Worm (Caenorhabditis elegans): ENCODE results near the gene gcna-1.

The gcna-1 gene

DNA sequence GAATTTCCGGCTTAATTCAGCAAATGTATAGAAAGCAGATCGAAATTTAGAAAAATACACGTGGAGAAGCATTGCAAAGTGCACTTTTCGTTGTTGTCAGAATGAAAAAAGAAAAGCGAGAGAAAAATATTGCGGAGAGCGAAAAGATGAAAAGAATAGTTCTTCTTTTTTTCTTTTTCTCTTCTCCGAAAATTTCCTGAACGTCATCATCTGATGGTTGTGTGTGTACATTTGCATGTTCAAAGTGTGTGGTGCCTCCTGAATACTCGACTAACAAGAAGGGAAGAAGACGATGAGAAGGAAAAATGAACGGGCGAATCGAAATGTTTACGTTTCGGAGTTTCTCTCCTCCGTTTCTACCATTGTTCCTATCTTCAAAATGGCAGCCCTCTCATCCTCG, 18.8 kb downstream of the gcna-1 start:
- TF ChIP-seq efl-1 (optimal IDR thresholded peaks at IDR 0.05) (no peak), efl-1 (GFP tag; optimal IDR thresholded peaks at IDR 0.05 in 1 of 2) (peak in 1 of 2 experiments; percentile 57), skn-1 (tag; optimal IDR thresholded peaks at IDR 0.05) (peak; percentile 8), aly-2 (tag; optimal IDR thresholded peaks at IDR 0.05) (no peak), lin-14 (GFP tag; optimal IDR thresholded peaks at IDR 0.05) (peak; percentile 57), nhr-71 (tag; optimal IDR thresholded peaks at IDR 0.05) (peak; percentile 3)

DNA sequence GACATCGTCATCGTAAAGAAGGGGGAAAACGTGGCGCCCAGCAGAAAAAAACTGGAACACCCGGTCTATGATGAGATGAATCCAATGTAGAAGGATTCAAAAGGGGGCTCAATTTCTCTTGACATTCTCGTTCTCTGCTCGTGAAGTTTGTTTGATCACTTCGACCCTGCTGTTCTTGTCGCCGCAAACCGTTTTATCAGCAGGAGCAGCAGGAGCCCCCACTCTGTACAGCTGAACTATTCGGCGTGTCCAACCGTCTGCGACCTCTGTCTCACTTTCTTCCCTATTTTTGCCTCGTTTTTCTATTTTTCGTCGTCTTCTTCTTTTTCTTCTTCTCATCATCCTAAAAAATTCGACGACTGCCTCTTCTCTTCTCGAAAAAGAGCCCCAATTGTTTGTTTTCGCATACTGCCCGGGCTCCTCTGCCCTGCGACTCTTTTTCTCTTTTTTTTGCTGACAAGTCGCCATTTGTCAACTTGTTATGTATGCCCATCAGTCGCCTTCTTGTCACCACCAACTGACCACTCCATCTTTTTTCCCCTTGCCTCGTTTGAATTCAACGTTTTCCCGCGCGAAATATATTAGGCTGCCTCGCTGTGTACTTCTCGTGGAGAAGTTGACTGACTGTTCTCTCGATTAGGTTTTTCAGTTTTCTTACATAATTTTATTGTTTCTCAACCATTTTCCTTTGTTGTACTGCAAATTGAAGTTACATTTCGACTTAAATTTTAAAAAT, 19.7 kb downstream of the gcna-1 start:
- peak; percentile 45 for TF ChIP-seq mep-1 (tag; optimal IDR thresholded peaks at IDR 0.05)
- peak; percentile 39 for TF ChIP-seq nhr-71 (tag; optimal IDR thresholded peaks at IDR 0.05)
- TF ChIP-seq ama-1 (optimal IDR thresholded peaks at IDR 0.05): peak; percentile 19
- peak; percentile 14 for TF ChIP-seq swsn-7 (tag; optimal IDR thresholded peaks at IDR 0.05)
- TF ChIP-seq rnt-1 (tag; optimal IDR thresholded peaks at IDR 0.05): peak; percentile 22
- peak; percentile 35 for TF ChIP-seq nhr-20 (tag; optimal IDR thresholded peaks at IDR 0.05)
- peak; percentile 71 to 82 (median 75) for TF ChIP-seq dpl-1 (GFP tag; optimal IDR thresholded peaks at IDR 0.05)
- TF ChIP-seq ztf-11 (tag; optimal IDR thresholded peaks at IDR 0.05): peak in 1 of 2 experiments; percentile 20
- peak; percentile 13 for TF ChIP-seq nhr-47 (tag; optimal IDR thresholded peaks at IDR 0.05)
- peak; percentile 11 for TF ChIP-seq xbp-1 (tag; optimal IDR thresholded peaks at IDR 0.05)
- TF ChIP-seq lsy-2 (tag; optimal IDR thresholded peaks at IDR 0.05): peak in 1 of 2 experiments; percentile 40
- TF ChIP-seq mdl-1 (tag; optimal IDR thresholded peaks at IDR 0.05): no peak
- no peak for TF ChIP-seq vab-15 (tag; optimal IDR thresholded peaks at IDR 0.05)
- TF ChIP-seq lin-35 (GFP tag; optimal IDR thresholded peaks at IDR 0.05): peak; percentile 73 to 82
- no peak for TF ChIP-seq nhr-84 (tag; optimal IDR thresholded peaks at IDR 0.05)
- peak; percentile 24 for TF ChIP-seq unc-86 (tag; optimal IDR thresholded peaks at IDR 0.05)
- peak; percentile 23 for TF ChIP-seq tbx-2 (tag; optimal IDR thresholded peaks at IDR 0.05)
- peak; percentile 77 for TF ChIP-seq efl-1 (optimal IDR thresholded peaks at IDR 0.05)
- peak; percentile 81 to 97 for TF ChIP-seq efl-1 (GFP tag; optimal IDR thresholded peaks at IDR 0.05 in 1 of 2)
- TF ChIP-seq lin-14 (GFP tag; optimal IDR thresholded peaks at IDR 0.05): peak; percentile 66
- TF ChIP-seq nhr-12 (tag; optimal IDR thresholded peaks at IDR 0.05): no peak
- TF ChIP-seq blmp-1 (tag; optimal IDR thresholded peaks at IDR 0.05): peak; percentile 39
- TF ChIP-seq mab-9 (GFP tag; IDR thresholded peaks at IDR 0.05): peak; percentile 73
- TF ChIP-seq snu-23 (GFP tag; optimal IDR thresholded peaks at IDR 0.05): peak; percentile 23
- TF ChIP-seq fkh-10 (GFP tag; optimal IDR thresholded peaks at IDR 0.05): peak; percentile 9
- TF ChIP-seq egl-13 (tag; optimal IDR thresholded peaks at IDR 0.05): no peak

ce11 chrIII:5988461-5988860, 20.4 kb downstream of the gcna-1 start:
- no peak for TF ChIP-seq nhr-12 (tag; optimal IDR thresholded peaks at IDR 0.05)
- TF ChIP-seq egl-13 (tag; optimal IDR thresholded peaks at IDR 0.05): no peak
- TF ChIP-seq mab-9 (GFP tag; IDR thresholded peaks at IDR 0.05): no peak
- no peak for TF ChIP-seq sox-4 (tag; optimal IDR thresholded peaks at IDR 0.05)
- no peak for TF ChIP-seq nhr-85 (tag)
- no peak for TF ChIP-seq tbx-2 (tag; optimal IDR thresholded peaks at IDR 0.05)
- TF ChIP-seq ceh-90 (tag; optimal IDR thresholded peaks at IDR 0.05): no peak
- no peak for TF ChIP-seq ceh-82 (tag; optimal IDR thresholded peaks at IDR 0.05)
- TF ChIP-seq sup-37 (GFP tag; optimal IDR thresholded peaks at IDR 0.05): no peak
- no peak for TF ChIP-seq unc-130 (tag; optimal IDR thresholded peaks at IDR 0.05)
- no peak for TF ChIP-seq jun-1 (tag; optimal IDR thresholded peaks at IDR 0.05)
- no peak for TF ChIP-seq C04F5.9 (tag; optimal IDR thresholded peaks at IDR 0.05)
- TF ChIP-seq alr-1 (tag; optimal IDR thresholded peaks at IDR 0.05; ENCODE audit: borderline replicate concordance): no peak
- TF ChIP-seq grh-1 (GFP tag; IDR thresholded peaks at IDR 0.05): no peak
- no peak for TF ChIP-seq unc-62 (GFP tag; optimal IDR thresholded peaks at IDR 0.05)
- no peak for TF ChIP-seq ces-1 (GFP tag; optimal IDR thresholded peaks at IDR 0.05)
- no peak for TF ChIP-seq egl-27 (tag; optimal IDR thresholded peaks at IDR 0.05)
- TF ChIP-seq pag-3 (tag; optimal IDR thresholded peaks at IDR 0.05; ENCODE audit: borderline replicate concordance, insufficient read depth): no peak
- TF ChIP-seq fos-1 (tag; optimal IDR thresholded peaks at IDR 0.05): no peak
- no peak for TF ChIP-seq elt-2 (tag; optimal IDR thresholded peaks at IDR 0.05)
